Fruit fly (Drosophila melanogaster) whole organism: ENCODE measurements around the gene CG31792.

Source experiments
- CG8478 ChIP-seq: fragments of >200 bp; optimal IDR thresholded peaks from 2 replicates; lab custom pipeline; 2018; ENCODE audit warnings: inconsistent platforms
- Dll ChIP-seq: fragments of >200 bp; optimal IDR thresholded peaks from 2 replicates; lab custom pipeline; 2017
- EcR ChIP-seq, 2 experiments: fragments of >200 bp; optimal IDR thresholded peaks; 2 replicates each; lab custom pipeline; 2017; ENCODE audit warnings: missing biosample characterization in 2 of 2, missing genetic modification characterization in 2 of 2, missing genetic modification reagents in 2 of 2
- pan ChIP-seq: fragments of >200 bp; optimal IDR thresholded peaks from 2 replicates; lab custom pipeline; 2017
- psq ChIP-seq: fragments of >200 bp; optimal IDR thresholded peaks from 2 replicates; lab custom pipeline; 2017
- usp ChIP-seq: fragments of >200 bp; optimal IDR thresholded peaks from 2 replicates; lab custom pipeline; 2017; ENCODE audit warnings: missing biosample characterization, missing genetic modification characterization, mixed read lengths

Gene CG31792

DNA sequence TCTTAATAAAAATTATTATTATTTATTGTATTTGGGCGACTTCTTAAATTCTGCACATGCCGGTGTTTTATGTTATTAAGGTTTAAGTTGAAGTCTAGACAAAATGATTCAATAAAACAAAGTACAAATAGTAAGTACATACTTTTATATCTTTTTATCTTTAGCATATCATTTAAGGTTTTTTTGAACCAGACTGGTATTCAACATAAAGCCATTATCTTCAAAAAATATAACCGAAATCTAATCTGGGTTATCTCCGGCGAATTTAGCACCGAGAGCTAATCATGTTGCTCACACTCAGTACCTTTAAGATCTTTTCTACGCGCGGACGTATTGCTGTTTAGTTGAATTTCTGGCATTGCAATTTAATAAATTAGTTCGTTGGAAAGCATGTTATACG lies at the start of gene CG31792:
CG31792 (plus strand) TSS at position 301 of the 400 bp plus-strand sequence.
- no peak for TF ChIP-seq usp (GFP tag; lab: Kevin White, UChicago)
- no peak for TF ChIP-seq EcR (GFP tag; optimal IDR thresholded peaks at IDR 0.05; lab: Kevin White, UChicago)
- TF ChIP-seq CG8478 (lab: Kevin White, UChicago) = no peak
- TF ChIP-seq pan = no peak
- no peak for TF ChIP-seq psq (lab: Kevin White, UChicago)
- no peak for TF ChIP-seq Dll (lab: Kevin White, UChicago)

DNA sequence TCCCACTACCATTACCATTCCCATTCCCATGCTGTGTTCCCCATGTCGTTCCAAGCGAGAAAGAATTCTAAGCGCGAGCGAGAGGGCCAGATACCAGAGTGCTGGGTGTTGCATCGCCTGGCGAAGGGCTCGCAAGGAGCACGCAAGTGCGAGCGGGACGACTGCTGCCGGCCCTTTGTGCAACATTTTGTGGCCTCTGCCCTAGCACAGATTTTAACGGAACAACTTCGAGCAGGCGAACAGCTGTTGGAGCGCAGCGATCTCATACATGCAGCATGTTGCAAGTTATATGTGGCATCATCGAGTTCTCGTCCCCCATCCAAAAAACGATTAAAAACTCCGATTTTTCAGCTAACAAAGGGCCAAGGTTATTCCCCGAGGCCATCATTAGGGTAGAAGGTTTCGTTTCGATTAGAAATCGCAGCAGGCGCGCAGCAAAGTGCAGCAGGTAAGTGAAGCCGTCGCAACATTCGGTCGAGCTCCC lies 49.7 kb upstream of the CG31792 start:
- TF ChIP-seq EcR (GFP tag; optimal IDR thresholded peaks at IDR 0.05; lab: Kevin White, UChicago) = peak in 1 of 2 experiments; percentile 78
- TF ChIP-seq usp (GFP tag; lab: Kevin White, UChicago) = no peak
- no peak for TF ChIP-seq Dll (lab: Kevin White, UChicago)
- TF ChIP-seq psq (lab: Kevin White, UChicago) = no peak
- TF ChIP-seq CG8478 (lab: Kevin White, UChicago) = peak; percentile 22

DNA sequence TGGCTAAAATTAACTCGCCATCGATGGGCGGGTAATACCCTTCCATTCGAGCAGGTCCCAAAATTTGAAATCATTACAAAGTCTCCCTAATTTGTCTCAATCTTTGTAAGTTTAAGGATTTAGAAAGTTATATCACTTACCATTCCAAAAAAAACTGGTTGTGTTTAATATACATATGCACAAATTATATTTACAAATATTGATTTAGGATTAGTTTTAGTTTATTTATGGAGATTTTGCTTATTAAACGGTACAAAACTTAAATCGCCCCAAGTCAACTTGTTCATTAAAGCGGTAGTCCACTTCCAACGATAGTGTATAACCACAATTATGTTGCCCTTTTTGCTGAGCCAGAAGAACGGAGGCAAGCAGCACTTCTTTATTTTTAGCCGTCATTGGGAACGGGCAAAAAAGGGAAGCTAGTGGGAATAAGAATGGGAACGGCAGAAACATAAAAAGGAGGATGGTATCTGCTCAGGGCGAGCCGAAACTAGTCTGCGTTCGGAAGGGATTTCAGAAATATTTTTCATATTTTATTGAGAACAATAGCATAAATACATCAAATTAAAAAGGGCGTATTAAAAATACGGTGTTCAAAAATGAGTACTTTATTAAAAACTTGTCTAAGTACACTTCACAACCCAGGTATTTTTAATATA lies 49.1 kb upstream of the CG31792 start:
- TF ChIP-seq psq (lab: Kevin White, UChicago) (no peak), Dll (lab: Kevin White, UChicago) (no peak), CG8478 (lab: Kevin White, UChicago) (no peak), EcR (GFP tag; optimal IDR thresholded peaks at IDR 0.05; lab: Kevin White, UChicago) (no peak)

DNA sequence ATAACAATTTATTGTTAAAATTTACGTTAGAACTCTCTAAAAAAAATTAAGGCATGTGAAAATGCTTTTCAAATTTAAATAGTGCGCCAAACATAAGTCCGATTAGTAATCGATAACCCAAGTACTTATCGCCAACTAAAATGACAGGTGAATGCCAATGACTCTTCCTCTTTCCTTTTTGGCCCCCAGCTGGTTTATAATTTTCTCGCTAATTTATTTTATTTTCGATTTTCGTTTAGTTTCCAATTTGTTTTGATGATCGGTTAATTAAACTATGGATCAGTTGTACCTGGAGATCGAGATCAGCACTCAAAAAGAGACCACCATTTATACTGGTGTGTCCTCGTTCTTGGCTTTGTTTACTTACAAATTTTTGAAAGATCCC lies 48.5 kb upstream of the CG31792 start, which contains the start of gene CG10428:
CG10428 (plus strand) TSS at position 161 of the 385 bp plus-strand sequence.
- no peak for TF ChIP-seq Dll (lab: Kevin White, UChicago)
- TF ChIP-seq psq (lab: Kevin White, UChicago) = no peak
- no peak for TF ChIP-seq CG8478 (lab: Kevin White, UChicago)
- TF ChIP-seq EcR (GFP tag; optimal IDR thresholded peaks at IDR 0.05; lab: Kevin White, UChicago) = no peak
- no peak for TF ChIP-seq usp (GFP tag; lab: Kevin White, UChicago)
- no peak for TF ChIP-seq pan

DNA sequence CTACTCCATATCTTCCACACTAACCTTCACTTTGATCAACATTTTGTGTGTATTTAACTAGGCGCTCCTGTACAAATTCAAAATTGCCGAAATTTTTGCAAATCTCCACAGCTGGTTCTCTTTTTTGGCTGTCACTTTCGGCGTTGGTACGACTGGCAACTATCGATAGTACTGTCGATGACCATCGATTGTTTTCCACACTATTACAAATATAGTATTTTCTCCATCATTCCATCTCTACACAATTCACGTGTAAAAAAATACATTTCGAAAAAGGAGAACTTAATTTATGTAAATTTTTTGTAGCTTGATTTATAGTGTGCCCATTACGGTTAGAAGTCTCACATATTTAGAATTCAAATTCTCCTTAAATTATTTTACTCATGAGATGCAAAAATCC lies 45.6 kb upstream of the CG31792 start, which contains the start of gene Nedd8:
Nedd8 (minus strand) TSS at position 164 of the 400 bp plus-strand sequence.
- TF ChIP-seq psq (lab: Kevin White, UChicago) (no peak), Dll (lab: Kevin White, UChicago) (no peak), usp (GFP tag; lab: Kevin White, UChicago) (no peak)

DNA sequence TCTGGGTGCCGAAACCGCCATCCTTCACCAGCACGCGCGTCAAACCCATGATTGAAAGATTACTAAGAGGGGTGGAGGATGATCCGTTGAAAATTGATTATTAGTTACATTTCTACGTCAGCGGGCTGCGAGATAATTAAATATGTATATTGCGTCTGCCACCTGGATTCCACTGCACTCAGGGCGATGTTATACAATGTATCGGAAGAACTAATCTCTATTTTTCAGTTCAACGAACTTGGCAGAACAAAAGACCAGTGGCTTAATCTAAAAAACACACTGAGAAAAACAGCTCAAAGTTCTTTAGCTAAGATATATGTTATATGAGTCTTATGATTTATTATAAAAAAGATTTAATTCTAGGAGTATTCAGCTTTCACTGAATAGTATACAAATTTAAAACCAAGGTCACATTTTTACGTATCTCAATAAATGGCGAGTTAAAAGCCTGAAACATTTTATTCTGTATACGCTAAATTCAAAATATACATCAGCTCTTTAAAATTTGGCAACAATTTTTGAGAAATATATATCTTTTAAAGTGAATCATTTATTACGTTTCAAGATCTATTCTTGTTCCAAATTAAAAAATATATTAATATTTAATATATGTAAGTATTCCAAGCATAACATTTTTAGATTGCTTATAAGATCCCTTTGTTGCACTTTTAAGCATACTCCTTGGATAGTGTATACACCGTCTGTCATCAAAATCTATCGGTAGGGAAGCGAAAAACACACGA lies 43.6 kb upstream of the CG31792 start:
- TF ChIP-seq psq (lab: Kevin White, UChicago) (no peak), EcR (GFP tag; optimal IDR thresholded peaks at IDR 0.05; lab: Kevin White, UChicago) (no peak), Dll (lab: Kevin White, UChicago) (no peak), CG8478 (lab: Kevin White, UChicago) (no peak), usp (GFP tag; lab: Kevin White, UChicago) (no peak), pan (no peak)

DNA sequence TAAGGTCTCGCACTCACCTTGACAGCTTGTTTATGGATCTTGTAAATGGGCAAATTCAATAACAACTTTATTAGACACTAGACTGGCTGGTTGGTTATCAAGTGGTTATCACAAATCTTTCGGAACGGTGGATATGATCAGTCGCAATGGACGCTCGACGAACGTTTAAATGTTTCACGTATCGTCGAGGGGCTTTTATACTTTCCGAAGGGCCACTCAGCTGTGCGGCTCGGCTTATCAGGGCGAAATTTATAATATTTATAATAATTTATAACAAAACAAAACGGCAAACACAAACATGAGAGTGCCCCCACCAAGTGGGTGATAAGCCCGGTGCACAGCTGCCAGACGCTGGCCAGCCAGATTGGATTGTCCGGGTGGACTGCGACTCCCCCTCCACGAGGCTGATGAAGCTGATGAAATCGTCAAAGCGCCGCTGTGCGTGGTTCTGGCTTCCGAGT lies 43.0 kb upstream of the CG31792 start, which contains the start of gene CG10621:
CG10621 (minus strand) TSS at position 177 of the 461 bp plus-strand sequence.
- no peak for TF ChIP-seq usp (GFP tag; lab: Kevin White, UChicago)
- no peak for TF ChIP-seq psq (lab: Kevin White, UChicago)
- TF ChIP-seq EcR (GFP tag; optimal IDR thresholded peaks at IDR 0.05; lab: Kevin White, UChicago) = no peak
- no peak for TF ChIP-seq pan
- no peak for TF ChIP-seq CG8478 (lab: Kevin White, UChicago)
- no peak for TF ChIP-seq Dll (lab: Kevin White, UChicago)

DNA sequence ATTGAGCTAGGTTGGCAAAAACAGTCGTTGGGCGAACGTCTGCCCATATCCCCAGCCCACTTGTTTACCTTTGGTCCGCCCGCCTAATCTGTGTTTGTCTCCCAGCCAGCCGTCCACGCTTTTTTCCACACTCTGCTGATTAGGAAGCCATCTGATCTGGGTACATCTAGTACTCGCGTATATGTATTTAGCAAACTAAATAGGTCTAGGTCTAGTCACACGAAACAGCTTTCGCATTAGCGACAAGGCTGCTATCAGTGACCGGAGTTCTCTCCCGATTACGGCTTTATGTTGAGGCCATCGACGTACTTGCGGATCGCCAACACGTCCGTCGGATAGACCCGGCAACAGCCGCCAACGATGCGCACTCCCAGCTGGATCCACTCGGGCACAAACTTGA lies 41.6 kb upstream of the CG31792 start:
- TF ChIP-seq pan = peak; percentile 7
- no peak for TF ChIP-seq psq (lab: Kevin White, UChicago)

DNA sequence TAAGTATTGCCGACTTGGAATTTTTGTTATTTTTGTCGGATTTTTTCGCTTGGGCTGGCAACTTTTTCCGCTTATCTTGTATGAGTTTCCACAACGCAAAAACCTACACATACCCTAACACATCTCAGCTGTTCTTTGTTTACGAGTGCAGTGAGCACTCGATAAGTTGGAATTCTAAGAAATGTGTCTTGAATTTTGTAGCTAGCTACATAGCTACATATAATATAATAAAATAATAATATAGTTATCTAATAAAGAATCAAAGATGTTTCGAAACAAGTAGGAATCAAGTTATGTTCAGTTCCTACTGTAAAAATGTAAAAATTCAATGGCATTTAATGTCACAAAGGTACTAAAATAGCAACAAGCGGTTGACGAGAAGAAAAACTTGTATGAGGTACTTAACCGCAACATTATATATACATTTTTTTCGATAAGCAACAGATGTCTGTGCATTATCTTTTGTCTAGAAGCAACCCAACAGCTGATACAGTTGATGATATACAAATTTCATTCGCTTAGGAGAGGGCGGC lies 40.0 kb upstream of the CG31792 start, which contains the start of gene Bhmt:
Bhmt (minus strand) TSS at position 170 of the 533 bp plus-strand sequence.
- no peak for TF ChIP-seq usp (GFP tag; lab: Kevin White, UChicago)
- no peak for TF ChIP-seq Dll (lab: Kevin White, UChicago)
- TF ChIP-seq pan = no peak
- no peak for TF ChIP-seq psq (lab: Kevin White, UChicago)
- TF ChIP-seq EcR (GFP tag; optimal IDR thresholded peaks at IDR 0.05; lab: Kevin White, UChicago) = no peak
- no peak for TF ChIP-seq CG8478 (lab: Kevin White, UChicago)

DNA sequence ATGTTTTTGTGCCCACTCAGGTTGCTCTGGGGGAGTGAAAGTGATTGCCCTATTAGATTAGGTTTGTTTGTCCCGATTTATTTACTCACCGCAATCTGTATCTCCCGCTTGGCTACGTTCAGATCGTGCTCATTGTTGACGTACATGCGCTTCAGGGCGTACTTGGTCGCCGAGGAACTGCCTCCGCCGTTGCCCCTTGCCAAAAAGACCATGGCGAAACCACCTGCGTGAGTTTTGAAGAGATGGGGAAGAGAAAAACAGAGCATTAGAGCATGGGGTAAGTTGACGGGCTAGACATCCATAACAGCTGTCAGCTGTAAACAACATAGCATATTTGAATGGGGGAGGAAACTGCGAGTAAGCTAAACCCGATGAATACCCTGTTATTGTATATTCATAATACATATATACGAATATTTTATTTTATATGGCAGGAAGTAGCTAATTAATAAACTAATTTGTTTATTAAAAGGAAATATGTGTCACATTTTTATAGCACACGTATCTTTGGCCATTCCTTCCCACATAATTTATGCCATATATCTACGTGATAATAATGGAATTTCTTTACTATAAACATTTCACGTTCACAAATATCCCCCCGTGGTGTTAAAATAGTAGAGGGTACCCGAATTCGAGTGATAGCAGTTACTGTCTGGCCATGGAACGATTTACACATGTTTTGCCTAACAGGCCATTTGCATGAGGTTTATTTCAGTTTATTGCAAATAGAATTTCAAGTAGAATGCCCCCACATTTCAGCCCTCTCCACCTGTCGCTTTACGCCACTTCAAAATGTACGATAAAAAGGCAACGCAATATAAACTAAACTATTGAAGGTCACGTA lies 31.7 kb upstream of the CG31792 start:
- TF ChIP-seq pan = peak; percentile 59
- no peak for TF ChIP-seq CG8478 (lab: Kevin White, UChicago)

DNA sequence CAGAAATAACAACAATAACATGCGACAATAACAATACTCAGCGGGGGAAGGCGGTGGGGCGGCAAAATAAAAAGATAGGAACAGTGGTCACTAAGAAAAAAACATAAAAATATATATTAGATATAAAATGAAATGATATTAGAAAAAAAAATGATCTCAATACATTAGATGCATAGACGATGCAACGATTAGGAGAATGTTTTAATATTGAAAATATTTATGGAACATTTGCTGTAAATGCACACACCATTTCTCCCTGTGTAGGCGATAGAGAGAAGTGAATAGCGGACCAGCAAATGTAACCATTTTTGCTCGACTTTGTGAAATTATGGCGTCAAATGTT lies 31.1 kb upstream of the CG31792 start:
- TF ChIP-seq EcR (GFP tag; optimal IDR thresholded peaks at IDR 0.05; lab: Kevin White, UChicago) = no peak
- no peak for TF ChIP-seq usp (GFP tag; lab: Kevin White, UChicago)
- TF ChIP-seq psq (lab: Kevin White, UChicago) = no peak
- no peak for TF ChIP-seq CG8478 (lab: Kevin White, UChicago)
- TF ChIP-seq pan = no peak
- TF ChIP-seq Dll (lab: Kevin White, UChicago) = no peak
